Worm (Caenorhabditis elegans) whole organism, L4 larva: ENCODE measurements around the gene Y38A10A.2.

Experiments used
- R02D3.7 ChIP-seq: fragments of 150-350 bp; sonication (generic microtip); optimal IDR thresholded peaks from 3 replicates; lab custom pipeline; 2014; ENCODE audit warnings: missing biosample characterization, missing genetic modification characterization
- aly-2 ChIP-seq: sonication (generic microtip); optimal IDR thresholded peaks from 2 replicates; lab custom pipeline; 2018; ENCODE audit warnings: missing biosample characterization, missing genetic modification characterization
- ama-1 ChIP-seq: fragments of 150-350 bp; optimal IDR thresholded peaks from 2 replicates; lab custom pipeline; 2014; ENCODE audit warnings: inconsistent platforms, mixed read lengths
- rbr-2 ChIP-seq: sonication (generic microtip); optimal IDR thresholded peaks from 2 replicates; lab custom pipeline; 2016; ENCODE audit warnings: missing genotype, missing genetic modification characterization, missing compliant biosample characterization

- peak; percentile 5 for TF ChIP-seq ama-1 (lab: Kevin White, UChicago)
- TF ChIP-seq aly-2 = no peak
- TF ChIP-seq rbr-2 (tag; lab: Kevin White, UChicago) = peak; percentile 85
- TF ChIP-seq R02D3.7 (tag; lab: Kevin White, UChicago) = no peak
Observed at ce11 chrV:6053188-6053687, 10.0 kb downstream of the Y38A10A.2 start, which contains the start of gene seip-1.
